Worm (Caenorhabditis elegans): ENCODE data around the gene eif-1.

DNA sequence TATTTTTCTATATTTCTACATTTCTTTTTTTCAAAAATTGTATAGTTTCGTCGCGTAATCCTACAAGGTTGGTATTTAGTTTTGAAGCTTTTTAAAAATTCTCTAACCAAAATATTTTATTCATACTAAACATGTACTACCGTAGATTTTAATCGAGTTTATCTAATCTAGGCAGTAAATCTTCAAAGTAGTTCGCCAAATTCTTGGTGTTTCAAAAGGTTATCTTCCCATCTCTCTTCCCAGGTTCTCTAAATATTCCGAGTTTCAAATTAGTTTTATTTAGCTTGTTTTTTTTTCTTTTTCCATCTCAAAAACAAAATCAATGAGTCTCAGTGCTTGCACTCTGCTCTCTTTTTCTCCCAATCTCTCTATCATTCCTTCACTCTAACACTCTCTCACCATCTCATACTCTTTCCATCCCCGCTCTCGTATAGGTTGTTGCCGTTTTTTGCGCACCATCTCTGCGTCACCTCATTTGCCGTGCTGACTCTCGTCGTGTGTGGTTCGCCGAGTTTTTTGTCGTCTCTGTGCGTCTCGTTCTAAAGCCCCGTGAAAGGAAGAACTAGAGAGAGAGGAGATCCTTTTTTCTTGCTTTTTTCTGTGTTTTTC lies 23.7 kb upstream of the eif-1 start:
- no peak for TF ChIP-seq nhr-77 (tag; optimal IDR thresholded peaks at IDR 0.05)
- TF ChIP-seq nhr-237 (tag; optimal IDR thresholded peaks at IDR 0.05): no peak
- TF ChIP-seq lin-13 (GFP tag; optimal IDR thresholded peaks at IDR 0.05): peak; percentile 32
- peak; percentile 1 for TF ChIP-seq ama-1 (optimal IDR thresholded peaks at IDR 0.05)
- TF ChIP-seq ZK546.5 (tag; optimal IDR thresholded peaks at IDR 0.05): no peak
- TF ChIP-seq elt-1 (tag; optimal IDR thresholded peaks at IDR 0.05): no peak
- peak; percentile 59 for TF ChIP-seq sem-4 (tag; optimal IDR thresholded peaks at IDR 0.05)
